Fruit fly (Drosophila melanogaster) whole organism, embryonic: ENCODE measurements around the gene CG13021.

Experiments used
- Ada2b ChIP-seq: fragments of 200-800 bp; sonication (Bioruptor generic); IDR thresholded peaks from 2 replicates; pipeline ENCODE4 v1.3.6; 2022; ENCODE audit warnings: missing biosample characterization, missing genetic modification characterization
- CG10979 ChIP-seq: fragments of 200-800 bp; sonication (Bioruptor generic); optimal IDR thresholded peaks from 2 replicates; lab custom pipeline; 2018; ENCODE audit warnings: missing biosample characterization, mild to moderate bottlenecking, missing genetic modification characterization, moderate library complexity
- CG11695 ChIP-seq: fragments of 200-800 bp; sonication (Bioruptor generic); IDR thresholded peaks from 3 replicates; pipeline ENCODE4 v1.3.6; 2022; ENCODE audit warnings: missing biosample characterization, missing genetic modification characterization
- CG13296 ChIP-seq: fragments of 200-800 bp; sonication (Bioruptor generic); optimal IDR thresholded peaks from 3 replicates; lab custom pipeline; 2018; ENCODE audit warnings: missing biosample characterization, mild to moderate bottlenecking, missing genetic modification characterization
- CG1529 ChIP-seq: fragments of 200-800 bp; sonication (Bioruptor generic); optimal IDR thresholded peaks from 3 replicates; lab custom pipeline; 2018; ENCODE audit warnings: missing biosample characterization, missing genetic modification characterization
- CG1602 ChIP-seq: fragments of 200-800 bp; sonication (Bioruptor generic); optimal IDR thresholded peaks from 3 replicates; lab custom pipeline; 2016; ENCODE audit warnings: missing biosample characterization, missing genetic modification characterization
- CG1647 ChIP-seq: fragments of 200-800 bp; sonication (Bioruptor generic); optimal IDR thresholded peaks from 3 replicates; lab custom pipeline; 2016; ENCODE audit warnings: missing biosample characterization, missing genetic modification characterization
- CG1832 ChIP-seq: fragments of 200-800 bp; sonication (Bioruptor generic); optimal IDR thresholded peaks from 2 replicates; lab custom pipeline; 2017; ENCODE audit warnings: missing biosample characterization, mild to moderate bottlenecking, missing genetic modification characterization, inconsistent platforms
- CG2199 ChIP-seq: fragments of 200-800 bp; sonication (Bioruptor generic); IDR thresholded peaks from 3 replicates; pipeline ENCODE4 v1.3.6; 2022; ENCODE audit warnings: missing biosample characterization, missing genetic modification characterization
- CG4730 ChIP-seq: fragments of 200-800 bp; sonication (Bioruptor generic); IDR thresholded peaks from 2 replicates; pipeline ENCODE4 v1.3.6; 2022; ENCODE audit warnings: missing biosample characterization, missing genetic modification characterization
- CG6683 ChIP-seq: fragments of 200-800 bp; sonication (Bioruptor generic); optimal IDR thresholded peaks from 2 replicates; lab custom pipeline; 2017; ENCODE audit warnings: missing biosample characterization, mild to moderate bottlenecking, missing genetic modification characterization, missing genetic modification reagents
- CG9817 ChIP-seq: fragments of 200-800 bp; sonication (Bioruptor generic); optimal IDR thresholded peaks from 2 replicates; lab custom pipeline; 2018; ENCODE audit warnings: missing biosample characterization, mild to moderate bottlenecking, missing genetic modification characterization, moderate library complexity
- D19A ChIP-seq: fragments of 200-800 bp; optimal IDR thresholded peaks from 3 replicates; lab custom pipeline; 2019; ENCODE audit warnings: missing biosample characterization, mild to moderate bottlenecking, missing genetic modification characterization, moderate library complexity
- D19B ChIP-seq: fragments of 200-800 bp; sonication (Bioruptor generic); optimal IDR thresholded peaks from 2 replicates; lab custom pipeline; 2017; ENCODE audit warnings: missing biosample characterization, mild to moderate bottlenecking, missing genetic modification characterization
- Deaf1 ChIP-seq: fragments of 200-800 bp; optimal IDR thresholded peaks from 3 replicates; lab custom pipeline; 2019; ENCODE audit warnings: missing biosample characterization, mild to moderate bottlenecking, missing genetic modification characterization, moderate library complexity
- Dip2 ChIP-seq: fragments of 200-800 bp; sonication (Bioruptor generic); IDR thresholded peaks from 2 replicates; pipeline ENCODE4 v1.3.6; 2022; ENCODE audit warnings: missing biosample characterization, missing genetic modification characterization
- Doc2 ChIP-seq: fragments of 200-800 bp; sonication (Bioruptor generic); IDR thresholded peaks from 2 replicates; pipeline ENCODE4 v1.3.6; 2022; ENCODE audit warnings: missing biosample characterization, missing genetic modification characterization
- Ets65A ChIP-seq: fragments of 200-800 bp; sonication (Bioruptor generic); peaks from one replicate; lab custom pipeline; 2016; ENCODE audit warnings: missing biosample characterization, missing genetic modification characterization
- Fer3 ChIP-seq: fragments of 200-800 bp; sonication (Bioruptor generic); optimal IDR thresholded peaks from 2 replicates; lab custom pipeline; 2018; ENCODE audit warnings: missing biosample characterization, mild to moderate bottlenecking, missing genetic modification characterization, moderate library complexity
- H2.0 ChIP-seq: fragments of 200-800 bp; sonication (Bioruptor generic); IDR thresholded peaks from 2 replicates; pipeline ENCODE4 v1.3.6; 2022; ENCODE audit warnings: missing biosample characterization, missing genetic modification characterization
- NC2β ChIP-seq: fragments of 200-800 bp; sonication (Bioruptor generic); optimal IDR thresholded peaks from 2 replicates; lab custom pipeline; 2016; ENCODE audit warnings: missing biosample characterization, missing genetic modification characterization
- Rfx ChIP-seq: fragments of 200-800 bp; sonication (Bioruptor generic); IDR thresholded peaks from 2 replicates; pipeline ENCODE4 v1.3.6; 2022; ENCODE audit warnings: missing biosample characterization, missing genetic modification characterization
- abd-A ChIP-seq: fragments of 200-800 bp; sonication (Bioruptor generic); optimal IDR thresholded peaks from 3 replicates; lab custom pipeline; 2019; ENCODE audit warnings: missing biosample characterization, mild to moderate bottlenecking, missing genetic modification characterization, moderate library complexity
- ap ChIP-seq: fragments of 200-800 bp; sonication (Bioruptor generic); IDR thresholded peaks from 2 replicates; pipeline ENCODE4 v1.3.6; 2022; ENCODE audit warnings: missing biosample characterization, missing genetic modification characterization
- ash1 ChIP-seq: fragments of 200-800 bp; sonication (Bioruptor generic); optimal IDR thresholded peaks from 2 replicates; lab custom pipeline; 2018; ENCODE audit warnings: missing biosample characterization, mild to moderate bottlenecking, missing genetic modification characterization
- chn ChIP-seq: fragments of 200-800 bp; sonication (Bioruptor generic); optimal IDR thresholded peaks from 2 replicates; lab custom pipeline; 2016; ENCODE audit warnings: missing biosample characterization, missing genetic modification characterization
- da ChIP-seq: fragments of 200-800 bp; sonication (Bioruptor generic); optimal IDR thresholded peaks from 2 replicates; lab custom pipeline; 2016; ENCODE audit warnings: missing biosample characterization, missing genetic modification characterization
- fd64A ChIP-seq: fragments of 200-800 bp; sonication (Bioruptor generic); optimal IDR thresholded peaks from 3 replicates; lab custom pipeline; 2018; ENCODE audit warnings: missing biosample characterization, mild to moderate bottlenecking, missing genetic modification characterization
- gce ChIP-seq: fragments of 200-800 bp; sonication (Bioruptor generic); IDR thresholded peaks from 3 replicates; pipeline ENCODE4 v1.3.6; 2022; ENCODE audit warnings: missing biosample characterization, missing genetic modification characterization
- gem ChIP-seq: fragments of 200-800 bp; sonication (Bioruptor generic); optimal IDR thresholded peaks from 2 replicates; lab custom pipeline; 2019; ENCODE audit warnings: missing biosample characterization, mild to moderate bottlenecking, missing genetic modification characterization, moderate library complexity
- grau ChIP-seq: fragments of 200-800 bp; optimal IDR thresholded peaks from 3 replicates; lab custom pipeline; 2019; ENCODE audit warnings: missing biosample characterization, mild to moderate bottlenecking, missing genetic modification characterization, moderate library complexity
- gt ChIP-seq: fragments of 200-800 bp; sonication (Bioruptor generic); IDR thresholded peaks from 2 replicates; pipeline ENCODE4 v1.3.6; 2022; ENCODE audit warnings: missing biosample characterization, missing genetic modification characterization
- klu ChIP-seq: fragments of 200-800 bp; sonication (Bioruptor generic); IDR thresholded peaks from 2 replicates; pipeline ENCODE4 v1.3.6; 2022; ENCODE audit warnings: missing biosample characterization, missing genetic modification characterization
- lab ChIP-seq: fragments of 200-800 bp; sonication (Bioruptor generic); optimal IDR thresholded peaks from 3 replicates; lab custom pipeline; 2017; ENCODE audit warnings: missing biosample characterization, missing genetic modification characterization, mild to moderate bottlenecking, moderate library complexity, missing genetic modification reagents
- lov ChIP-seq, 2 experiments: fragments of 200-800 bp in 1 of 2; fragments of >200 bp in 1 of 2; sonication (Bioruptor generic) in 1 of 2; IDR thresholded peaks in 1 of 2; optimal IDR thresholded peaks in 1 of 2; 2 replicates in 1 of 2; 3 replicates in 1 of 2; pipeline versions ENCODE4 v1.3.6 to Lab custom; 2017 to 2022; ENCODE audit warnings: missing biosample characterization in 1 of 2, missing genetic modification characterization in 1 of 2
- prd ChIP-seq, 3 experiments: fragments of >200 bp in 2 of 3; fragments of 200-800 bp in 1 of 3; sonication (Bioruptor generic) in 1 of 3; optimal IDR thresholded peaks in 2 of 3; IDR thresholded peaks in 1 of 3; 2 replicates in 2 of 3; 3 replicates in 1 of 3; pipeline versions ENCODE4 v1.3.6 to Lab custom; 2017 to 2022; ENCODE audit warnings: missing biosample characterization in 1 of 3, missing genetic modification characterization in 1 of 3
- repo ChIP-seq: fragments of 200-800 bp; sonication (Bioruptor generic); optimal IDR thresholded peaks from 2 replicates; lab custom pipeline; 2016; ENCODE audit warnings: missing biosample characterization, missing genetic modification characterization
- row ChIP-seq: fragments of 200-800 bp; sonication (Bioruptor generic); IDR thresholded peaks from 3 replicates; pipeline ENCODE4 v1.3.6; 2022; ENCODE audit warnings: missing biosample characterization, missing genetic modification characterization
- sd ChIP-seq: fragments of 200-800 bp; sonication (Bioruptor generic); optimal IDR thresholded peaks from 3 replicates; lab custom pipeline; 2018; ENCODE audit warnings: missing biosample characterization, mild to moderate bottlenecking, missing genetic modification characterization, moderate library complexity
- sens ChIP-seq: fragments of 200-800 bp; sonication (Bioruptor generic); peaks from one replicate; lab custom pipeline; 2016; ENCODE audit warnings: missing biosample characterization, missing genetic modification characterization
- shn ChIP-seq: fragments of 200-800 bp; sonication (Bioruptor generic); optimal IDR thresholded peaks from 3 replicates; lab custom pipeline; 2016; ENCODE audit warnings: missing biosample characterization, missing genetic modification characterization
- sima ChIP-seq: fragments of 200-800 bp; sonication (Bioruptor generic); optimal IDR thresholded peaks from 2 replicates; lab custom pipeline; 2016; ENCODE audit warnings: missing biosample characterization, missing genetic modification characterization
- vnd ChIP-seq: fragments of 200-800 bp; sonication (Bioruptor generic); IDR thresholded peaks from 3 replicates; pipeline ENCODE4 v1.3.6; 2022; ENCODE audit warnings: missing biosample characterization, missing genetic modification characterization; ENCODE audit not compliant: partially characterized antibody

Gene CG13021

dm6 chrX:3470467-3471079 is 43.5 kb upstream of the CG13021 start:
- no peak for TF ChIP-seq CG13296 (GFP tag; lab: Kevin White, UChicago)
- TF ChIP-seq Ets65A (GFP tag; lab: Kevin White, UChicago) = peak; percentile 43

dm6 chrX:3473636-3474035 is 40.5 kb upstream of the CG13021 start:
- TF ChIP-seq CG11695 (GFP tag; lab: Robert Waterston, UW) = no peak
- TF ChIP-seq CG10979 (tag; lab: Kevin White, UChicago) = no peak
- peak; percentile 90 for TF ChIP-seq sd (tag; lab: Kevin White, UChicago)
- TF ChIP-seq gce (GFP tag; lab: Robert Waterston, UW) = no peak
- no peak for TF ChIP-seq Doc2 (GFP tag; lab: Robert Waterston, UW)
- TF ChIP-seq Deaf1 (tag; lab: Kevin White, UChicago) = no peak
- no peak for TF ChIP-seq prd (optimal IDR thresholded peaks at IDR 0.05; lab: Kevin White, UChicago)
- TF ChIP-seq prd (GFP tag; IDR thresholded peaks at IDR 0.05; lab: Robert Waterston, UW) = no peak
- TF ChIP-seq klu (GFP tag; lab: Robert Waterston, UW) = no peak
- no peak for TF ChIP-seq chn (GFP tag; lab: Kevin White, UChicago)
- no peak for TF ChIP-seq gt (GFP tag; lab: Robert Waterston, UW)
- no peak for TF ChIP-seq CG1647 (GFP tag; lab: Kevin White, UChicago)
- no peak for TF ChIP-seq sima
- no peak for TF ChIP-seq CG1602
- TF ChIP-seq CG13296 (GFP tag; lab: Kevin White, UChicago) = no peak
- TF ChIP-seq ap (GFP tag; lab: Robert Waterston, UW) = no peak
- TF ChIP-seq gem = peak; percentile 38
- no peak for TF ChIP-seq CG9817
- no peak for TF ChIP-seq sens
- TF ChIP-seq NC2β (GFP tag; lab: Kevin White, UChicago) = no peak
- no peak for TF ChIP-seq Fer3
- TF ChIP-seq fd64A (GFP tag; lab: Kevin White, UChicago) = no peak
- peak; percentile 23 for TF ChIP-seq D19A (tag; lab: Kevin White, UChicago)
- peak; percentile 40; the same call in 1 of the 2 replicates for TF ChIP-seq Rfx (GFP tag; lab: Robert Waterston, UW)
- TF ChIP-seq CG4730 = no peak
- no peak for TF ChIP-seq vnd (GFP tag; lab: Robert Waterston, UW)
- no peak for TF ChIP-seq lov (optimal IDR thresholded peaks at IDR 0.05; lab: Kevin White, UChicago)
- no peak for TF ChIP-seq lov (GFP tag; IDR thresholded peaks at IDR 0.05; lab: Robert Waterston, UW)
- no peak for TF ChIP-seq CG1832
- TF ChIP-seq da (GFP tag; lab: Kevin White, UChicago) = no peak
- TF ChIP-seq CG2199 (GFP tag; lab: Robert Waterston, UW) = no peak
- no peak for TF ChIP-seq ash1 (GFP tag; lab: Kevin White, UChicago)
- TF ChIP-seq abd-A (tag; lab: Kevin White, UChicago) = peak; percentile 53
- no peak for TF ChIP-seq H2.0 (GFP tag; lab: Robert Waterston, UW)
- no peak for TF ChIP-seq shn
- no peak for TF ChIP-seq Ada2b (GFP tag; lab: Robert Waterston, UW)
- peak; percentile 31; the same call in 2 of the 3 replicates for TF ChIP-seq row (GFP tag; lab: Robert Waterston, UW)
- TF ChIP-seq CG1529 (GFP tag; lab: Kevin White, UChicago) = no peak
- TF ChIP-seq repo (GFP tag; lab: Kevin White, UChicago) = no peak
- TF ChIP-seq lab (GFP tag; lab: Kevin White, UChicago) = no peak
- TF ChIP-seq D19B (GFP tag; lab: Kevin White, UChicago) = peak; percentile 53
- peak; percentile 14 for TF ChIP-seq grau (tag; lab: Kevin White, UChicago)
- no peak for TF ChIP-seq Dip2 (GFP tag; lab: Robert Waterston, UW)
- no peak for TF ChIP-seq CG6683 (GFP tag; lab: Kevin White, UChicago)
